Worm (Caenorhabditis elegans): Measurements from ENCODE around the gene old-1.

DNA sequence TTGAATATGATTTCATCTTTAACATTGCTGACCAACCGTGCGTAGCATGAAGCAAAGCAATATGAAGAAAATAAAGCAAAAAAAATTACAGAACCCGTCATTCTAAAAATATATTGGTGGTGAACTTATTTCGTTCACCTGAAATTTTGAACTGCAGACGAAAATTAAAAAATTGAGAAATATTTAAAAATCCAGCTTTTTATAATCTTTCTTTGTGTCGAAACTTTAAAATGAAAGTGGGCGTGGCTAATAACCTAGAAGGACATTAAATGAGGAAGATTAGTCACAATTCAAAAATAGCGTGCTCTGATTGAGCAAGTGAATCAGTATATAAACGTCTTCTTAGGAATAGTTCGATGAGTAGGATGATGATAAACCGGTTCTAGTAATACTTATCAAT is 19.1 kb downstream of the old-1 start, which contains the start of gene old-2:
- TF ChIP-seq him-1 (tag; optimal IDR thresholded peaks at IDR 0.05) (no peak), dao-5 (tag; optimal IDR thresholded peaks at IDR 0.05) (no peak), W03F9.2 (tag; optimal IDR thresholded peaks at IDR 0.05) (no peak)

Data from whole organism, L4/young adult.